Worm (Caenorhabditis elegans) whole organism, late embryonic: ENCODE data around the gene F44D12.19.

ENCODE experiments used
- F13H6.1 ChIP-seq: sonication (generic microtip); optimal IDR thresholded peaks from 2 replicates; lab custom pipeline; 2016; ENCODE audit warnings: missing genetic modification characterization, missing compliant biosample characterization
- lin-11 ChIP-seq: fragments of 200-800 bp; sonication (Bioruptor generic); optimal IDR thresholded peaks from 2 replicates; lab custom pipeline; 2018; ENCODE audit warnings: mild to moderate bottlenecking, missing genetic modification characterization, missing compliant biosample characterization
- nhr-232 ChIP-seq: sonication (generic microtip); optimal IDR thresholded peaks from 2 replicates; lab custom pipeline; 2016; ENCODE audit warnings: missing genetic modification characterization, missing compliant biosample characterization
- unc-55 ChIP-seq: sonication (generic microtip); optimal IDR thresholded peaks from 2 replicates; lab custom pipeline; 2017; ENCODE audit warnings: missing biosample characterization, missing genetic modification reagents, missing genetic modification characterization
- ztf-16 ChIP-seq: sonication (generic microtip); optimal IDR thresholded peaks from 2 replicates; lab custom pipeline; 2017; ENCODE audit warnings: missing genetic modification characterization, missing compliant biosample characterization

DNA sequence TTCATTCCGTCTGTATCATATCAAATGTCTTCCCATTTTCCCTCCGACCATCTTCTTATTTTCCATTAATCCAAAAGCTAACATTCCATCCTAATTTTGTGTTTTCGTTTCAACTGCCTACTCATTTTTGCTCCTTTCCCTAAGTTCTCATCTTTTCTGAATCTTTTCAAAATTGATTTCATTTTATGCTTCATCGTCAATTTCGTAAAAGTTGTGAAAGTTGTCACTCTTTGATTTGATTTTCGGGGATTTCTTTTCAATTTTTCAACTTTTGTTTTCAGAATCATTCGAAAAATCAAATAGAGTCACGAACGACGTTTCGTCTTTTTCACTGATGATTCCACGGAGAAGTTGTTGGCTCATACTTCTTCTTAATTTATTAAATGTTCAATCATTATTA lies 46.2 kb downstream of the F44D12.19 start, which contains the start of gene cwn-2:
- TF ChIP-seq ztf-16 (no peak), F13H6.1 (no peak), lin-11 (no peak), unc-55 (GFP tag; lab: Kevin White, UChicago) (no peak), nhr-232 (tag; lab: Kevin White, UChicago) (no peak)
